Fruit fly (Drosophila melanogaster) whole organism: ENCODE results near the gene CG7567.

Source experiments
- CG8478 ChIP-seq: fragments of >200 bp; optimal IDR thresholded peaks from 2 replicates; lab custom pipeline; 2018; ENCODE audit warnings: inconsistent platforms
- Dll ChIP-seq: fragments of >200 bp; optimal IDR thresholded peaks from 2 replicates; lab custom pipeline; 2017
- EcR ChIP-seq, 2 experiments: fragments of >200 bp; optimal IDR thresholded peaks; 2 replicates each; lab custom pipeline; 2017; ENCODE audit warnings: missing biosample characterization in 2 of 2, missing genetic modification characterization in 2 of 2, missing genetic modification reagents in 2 of 2
- pan ChIP-seq: fragments of >200 bp; optimal IDR thresholded peaks from 2 replicates; lab custom pipeline; 2017
- psq ChIP-seq: fragments of >200 bp; optimal IDR thresholded peaks from 2 replicates; lab custom pipeline; 2017
- usp ChIP-seq: fragments of >200 bp; optimal IDR thresholded peaks from 2 replicates; lab custom pipeline; 2017; ENCODE audit warnings: missing biosample characterization, missing genetic modification characterization, mixed read lengths

DNA sequence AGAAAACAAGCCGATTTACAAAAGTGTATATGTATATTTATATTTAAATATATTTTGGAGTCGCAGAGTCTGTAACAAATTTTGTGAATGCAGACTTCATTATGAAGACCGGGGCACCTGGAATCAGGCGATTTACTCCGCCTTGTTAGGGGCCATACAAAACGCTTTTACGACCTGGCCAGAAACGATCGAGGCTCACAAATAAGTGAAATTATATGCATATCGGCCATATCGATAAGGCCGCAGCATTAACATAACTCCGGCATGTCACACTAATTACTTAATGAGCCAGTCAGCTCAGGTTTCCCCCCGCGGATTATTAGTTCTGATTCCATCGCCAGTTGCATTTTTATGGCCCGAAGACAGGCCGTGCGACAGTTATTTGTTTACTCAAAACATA lies 25.3 kb downstream of the CG7567 start:
- TF ChIP-seq usp (GFP tag; lab: Kevin White, UChicago) (no peak), CG8478 (no peak), psq (lab: Kevin White, UChicago) (no peak), Dll (lab: Kevin White, UChicago) (no peak), pan (lab: Kevin White, UChicago) (no peak), EcR (GFP tag; optimal IDR thresholded peaks at IDR 0.05; lab: Kevin White, UChicago) (no peak)
